Worm (Caenorhabditis elegans) whole organism, mixed stage, embryonic: Measurements from ENCODE around the gene srz-61.
A peak's percentile ranks its signal among the peaks of the same experiment; 100 is the strongest.

ENCODE experiments used
- cnd-1 ChIP-seq: fragments of 200-800 bp; sonication (Bioruptor generic); optimal IDR thresholded peaks from 2 replicates; lab custom pipeline; 2018; ENCODE audit warnings: mild to moderate bottlenecking, missing genetic modification characterization, missing compliant biosample characterization
- zip-8 ChIP-seq: fragments of 150-350 bp; optimal IDR thresholded peaks from 2 replicates; lab custom pipeline; 2014; ENCODE audit warnings: missing biosample characterization, missing genetic modification characterization

srz-61 gene

DNA sequence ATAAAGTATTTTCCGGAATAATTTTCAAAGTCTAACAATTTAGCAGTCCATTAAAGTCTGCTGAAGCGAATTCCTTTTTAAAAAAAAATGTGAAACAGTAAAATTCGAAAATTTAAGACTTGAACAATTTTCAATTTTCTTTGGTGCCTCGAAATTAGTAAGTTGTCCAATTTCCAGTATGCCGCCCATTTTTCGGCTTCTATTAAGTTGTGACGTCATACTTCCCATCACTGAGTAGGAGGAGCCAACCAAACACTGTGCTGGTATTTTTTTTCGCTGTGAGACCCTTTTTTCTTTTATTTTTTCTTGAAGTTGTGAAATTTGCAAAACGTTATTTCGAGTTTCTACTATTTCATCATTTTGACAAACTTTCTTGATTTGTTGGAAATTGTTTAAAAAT, 49.6 kb downstream of the srz-61 start:
- TF ChIP-seq cnd-1 (no peak), zip-8 (tag; lab: Kevin White, UChicago) (peak; percentile 72)
